Worm (Caenorhabditis elegans): Measurements from ENCODE around the gene ZC116.5.

ZC116.5 gene

DNA sequence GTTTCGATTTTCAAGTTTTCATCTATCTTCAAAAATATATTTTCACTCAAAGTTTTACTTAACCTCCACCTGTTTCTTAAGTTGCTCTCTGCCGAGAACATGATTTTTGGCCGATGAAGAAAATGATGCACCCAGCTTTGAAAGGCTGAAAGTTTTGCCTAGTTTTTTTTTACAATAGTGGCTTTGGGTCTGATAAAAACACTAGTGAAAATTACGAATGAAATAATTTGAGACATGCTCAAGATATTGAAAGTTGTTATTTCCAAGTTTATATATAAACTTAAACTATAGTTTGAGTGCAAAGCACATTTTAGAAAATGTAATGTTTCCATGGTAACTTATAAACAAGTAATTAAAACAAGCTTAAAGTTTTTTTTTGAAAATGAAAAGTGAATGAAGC lies 40.5 kb upstream of the ZC116.5 start, which contains the start of gene gpa-9:
TSS of gene gpa-9 (minus strand) at position 101 of the 400 bp plus-strand sequence.
- TF ChIP-seq ztf-11 (tag; optimal IDR thresholded peaks at IDR 0.05) = no peak

DNA sequence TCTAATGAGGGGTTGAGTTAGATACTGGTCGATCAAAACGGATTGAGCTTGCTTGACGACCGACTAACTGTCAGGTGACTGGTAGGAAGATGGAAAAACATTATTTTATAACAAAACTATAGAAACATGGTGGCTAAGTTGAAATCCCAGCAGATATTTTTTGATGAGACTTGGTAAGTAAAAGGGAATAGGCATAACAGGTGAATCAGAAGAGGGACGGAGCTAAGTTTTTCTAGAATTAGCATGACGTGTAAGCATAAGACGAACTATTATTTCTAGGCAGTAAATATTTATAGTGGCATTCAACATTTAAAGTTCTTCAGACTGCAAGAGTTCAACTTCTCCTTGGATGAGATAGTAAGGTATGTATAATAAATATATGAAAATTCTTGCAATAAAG lies 35.7 kb upstream of the ZC116.5 start, which contains the start of gene F56H9.8:
TSS of gene F56H9.8 (plus strand) at position 301 of the 400 bp plus-strand sequence.
- TF ChIP-seq Y55F3AM.14 (GFP tag; optimal IDR thresholded peaks at IDR 0.05) (no peak), ztf-4 (tag; optimal IDR thresholded peaks at IDR 0.05) (no peak), ZK546.5 (tag; optimal IDR thresholded peaks at IDR 0.05) (no peak), nhr-11 (tag; optimal IDR thresholded peaks at IDR 0.05) (no peak), lin-11 (tag; optimal IDR thresholded peaks at IDR 0.05) (no peak), C34F6.9 (tag; optimal IDR thresholded peaks at IDR 0.05) (no peak), peb-1 (tag; optimal IDR thresholded peaks at IDR 0.05) (no peak), snpc-4 (tag; optimal IDR thresholded peaks at IDR 0.05) (no peak), F13H6.1 (tag; optimal IDR thresholded peaks at IDR 0.05) (no peak), ceh-82 (tag; optimal IDR thresholded peaks at IDR 0.05) (no peak)

DNA sequence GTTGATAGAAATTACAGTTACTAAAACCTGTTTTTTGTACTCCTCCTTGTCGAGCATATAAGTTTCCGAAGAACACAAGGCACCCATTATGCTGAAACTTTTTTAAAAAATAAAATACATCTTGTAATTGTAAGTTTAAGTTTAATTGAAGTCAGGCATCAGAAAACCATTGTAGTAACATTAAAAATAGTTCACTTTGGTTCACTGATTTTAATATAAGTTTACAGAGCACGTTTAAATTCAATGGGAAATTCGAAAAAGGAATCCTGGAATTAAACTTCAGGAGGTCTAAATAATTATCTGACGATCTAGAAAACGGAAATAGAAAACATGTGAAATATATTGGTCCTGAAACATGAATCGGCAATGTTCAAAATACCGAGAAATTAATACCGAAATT lies 31.6 kb upstream of the ZC116.5 start, which contains the start of gene gpa-8:
TSS of gene gpa-8 (minus strand) at position 101 of the 400 bp plus-strand sequence.
- no peak for TF ChIP-seq blmp-1 (tag; optimal IDR thresholded peaks at IDR 0.05; ENCODE audit: insufficient read depth)
- TF ChIP-seq nhr-6 (tag; optimal IDR thresholded peaks at IDR 0.05) = no peak
- no peak for TF ChIP-seq elt-1 (tag; optimal IDR thresholded peaks at IDR 0.05)
- no peak for TF ChIP-seq nhr-12 (tag; optimal IDR thresholded peaks at IDR 0.05)
- TF ChIP-seq unc-55 (GFP tag; optimal IDR thresholded peaks at IDR 0.05) = no peak
- TF ChIP-seq mbf-1 (tag; optimal IDR thresholded peaks at IDR 0.05) = no peak
- no peak for TF ChIP-seq lin-39 (tag; optimal IDR thresholded peaks at IDR 0.05)
- no peak for TF ChIP-seq nhr-129 (tag; optimal IDR thresholded peaks at IDR 0.05)

DNA sequence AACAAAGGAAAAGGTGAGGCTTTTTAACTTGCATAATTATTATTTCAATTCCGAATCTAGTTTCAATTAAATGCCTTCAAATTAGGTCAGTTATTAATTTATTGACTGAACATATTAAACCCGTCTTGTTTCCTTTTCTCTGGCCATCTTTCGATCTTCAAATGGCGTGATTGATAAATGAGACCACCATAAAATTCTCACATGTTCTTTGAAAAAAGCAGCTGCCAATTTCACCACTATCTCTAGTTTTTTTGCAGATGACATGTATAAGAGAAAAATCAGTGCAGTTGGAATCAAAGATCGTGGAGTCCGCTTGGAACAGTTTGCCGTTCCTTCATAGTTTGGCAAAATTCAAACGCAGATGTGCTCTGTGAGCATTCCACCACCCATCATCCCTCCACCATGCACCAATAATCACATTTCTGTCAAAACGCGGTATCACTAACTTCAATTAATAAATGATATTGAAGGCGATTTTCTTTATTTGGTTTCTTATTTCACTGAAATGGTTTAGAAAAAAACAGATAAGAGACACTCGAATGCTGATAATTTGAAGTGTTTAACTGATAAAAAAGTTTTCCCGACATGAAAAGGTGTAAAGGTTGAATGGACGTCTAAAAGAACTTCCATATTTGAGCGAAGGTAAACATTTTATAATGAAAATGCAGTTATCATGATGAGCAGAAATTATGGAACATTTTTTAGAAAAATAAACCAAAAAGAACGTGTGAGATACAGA lies 29.2 kb upstream of the ZC116.5 start:
- TF ChIP-seq sem-4 (tag; optimal IDR thresholded peaks at IDR 0.05) (peak; percentile 1), egl-27 (tag; optimal IDR thresholded peaks at IDR 0.05) (peak; percentile 37), fos-1 (tag; optimal IDR thresholded peaks at IDR 0.05) (peak; percentile 51), gmeb-1 (tag; optimal IDR thresholded peaks at IDR 0.05) (peak; percentile 34), crh-2 (tag; optimal IDR thresholded peaks at IDR 0.05) (peak; percentile 42), sma-9 (GFP tag; optimal IDR thresholded peaks at IDR 0.05) (peak; percentile 67), sma-9 (tag; optimal IDR thresholded peaks at IDR 0.05) (no peak), mab-5 (tag; optimal IDR thresholded peaks at IDR 0.05) (no peak), Y55F3AM.14 (GFP tag; optimal IDR thresholded peaks at IDR 0.05) (no peak)

DNA sequence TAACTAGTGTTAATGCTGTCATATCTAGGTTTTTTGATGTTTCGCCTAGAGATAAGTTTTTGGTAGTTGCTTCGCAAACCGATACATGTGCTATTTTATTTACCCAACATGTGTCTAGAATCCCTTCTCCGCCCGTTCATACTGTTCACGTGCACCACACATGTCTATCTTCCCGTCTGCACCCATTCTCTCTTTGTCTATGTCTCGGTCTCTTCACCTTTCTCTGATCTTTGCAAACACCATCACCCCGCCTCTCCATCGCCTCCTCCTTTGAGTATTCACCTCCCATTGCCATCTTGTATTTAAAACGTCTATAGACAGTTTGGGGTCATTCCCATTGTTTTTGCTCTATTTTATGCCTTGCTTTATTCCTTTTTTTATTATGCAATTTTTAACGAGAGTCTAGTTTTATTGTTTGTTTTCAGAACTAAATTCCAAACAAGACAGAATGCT lies 28.5 kb upstream of the ZC116.5 start, which contains the start of gene F56H9.2:
TSS of gene F56H9.2 (plus strand) at position 426 of the 453 bp plus-strand sequence.
- no peak for TF ChIP-seq ztf-11 (tag; optimal IDR thresholded peaks at IDR 0.05)
- no peak for TF ChIP-seq nhr-23 (tag; optimal IDR thresholded peaks at IDR 0.05)
- TF ChIP-seq Y55F3AM.14 (GFP tag; optimal IDR thresholded peaks at IDR 0.05) = peak; percentile 75
- no peak for TF ChIP-seq peb-1 (tag; optimal IDR thresholded peaks at IDR 0.05)
- TF ChIP-seq nhr-11 (tag; optimal IDR thresholded peaks at IDR 0.05) = no peak
- TF ChIP-seq lin-39 (tag; optimal IDR thresholded peaks at IDR 0.05) = no peak
- TF ChIP-seq nhr-129 (tag; optimal IDR thresholded peaks at IDR 0.05) = peak; percentile 90
- TF ChIP-seq nhr-6 (tag; optimal IDR thresholded peaks at IDR 0.05) = no peak
- peak; percentile 99 for TF ChIP-seq sma-9 (GFP tag; optimal IDR thresholded peaks at IDR 0.05)
- TF ChIP-seq sma-9 (tag; optimal IDR thresholded peaks at IDR 0.05) = no peak
- no peak for TF ChIP-seq dmd-4 (tag; optimal IDR thresholded peaks at IDR 0.05)
- peak; percentile 66 to 80 for TF ChIP-seq mdl-1 (tag; optimal IDR thresholded peaks at IDR 0.05)
- peak; percentile 62 for TF ChIP-seq fos-1 (tag; optimal IDR thresholded peaks at IDR 0.05)
- TF ChIP-seq nhr-77 (tag; optimal IDR thresholded peaks at IDR 0.05) = no peak
- no peak for TF ChIP-seq mbf-1 (tag; optimal IDR thresholded peaks at IDR 0.05)
- TF ChIP-seq ztf-4 (tag; optimal IDR thresholded peaks at IDR 0.05) = peak; percentile 56
- no peak for TF ChIP-seq aly-2 (tag; optimal IDR thresholded peaks at IDR 0.05)
- TF ChIP-seq crh-2 (tag; optimal IDR thresholded peaks at IDR 0.05) = peak; percentile 65
- TF ChIP-seq lin-13 (GFP tag; optimal IDR thresholded peaks at IDR 0.05) = peak; percentile 47
- peak; percentile 92 for TF ChIP-seq nhr-25 (tag; optimal IDR thresholded peaks at IDR 0.05)
- no peak for TF ChIP-seq mab-5 (tag; optimal IDR thresholded peaks at IDR 0.05)
- peak; percentile 58 for TF ChIP-seq sem-4 (tag; optimal IDR thresholded peaks at IDR 0.05)
- TF ChIP-seq C34F6.9 (tag; optimal IDR thresholded peaks at IDR 0.05) = peak; percentile 60
- TF ChIP-seq gmeb-1 (tag; optimal IDR thresholded peaks at IDR 0.05) = peak; percentile 68
- peak in 1 of 2 experiments; percentile 60 for TF ChIP-seq lsy-2 (tag; optimal IDR thresholded peaks at IDR 0.05)
- peak; percentile 39 for TF ChIP-seq unc-55 (GFP tag; optimal IDR thresholded peaks at IDR 0.05)
- TF ChIP-seq sma-3 (GFP tag; optimal IDR thresholded peaks at IDR 0.05) = peak; percentile 88
- peak; percentile 85 for TF ChIP-seq nhr-21 (tag; optimal IDR thresholded peaks at IDR 0.05)
- peak; percentile 69 for TF ChIP-seq ama-1 (optimal IDR thresholded peaks at IDR 0.05)
- TF ChIP-seq ceh-16 (tag; optimal IDR thresholded peaks at IDR 0.05) = peak; percentile 57
- no peak for TF ChIP-seq snpc-4 (tag; optimal IDR thresholded peaks at IDR 0.05)
- TF ChIP-seq egl-27 (tag; optimal IDR thresholded peaks at IDR 0.05) = peak; percentile 90
- TF ChIP-seq skn-1 (tag; optimal IDR thresholded peaks at IDR 0.05) = no peak
- peak; percentile 93 for TF ChIP-seq F13H6.1 (tag; optimal IDR thresholded peaks at IDR 0.05)
- TF ChIP-seq blmp-1 (tag; optimal IDR thresholded peaks at IDR 0.05; ENCODE audit: insufficient read depth) = peak; percentile 79

All from whole organism, L2 larva.